In genomic region chr2L:20416754-20417563, dm6 we compare ENCODE assay signal across 1 fruit fly cellular context.
A peak's percentile ranks its signal among the peaks of the same experiment; 100 is the strongest.
TF ChIP-seq lines count a peak whose summit lies in the region.

Gene CG10949, minus strand, starts transcription at chr2L:20416918.
Gene Arpc2, plus strand, starts transcription at chr2L:20417057.

TF ChIP-seq in whole organism, embryonic, 481 proteins besides CTCF, POLR2A, EP300 and RAD21 (continued from another document and continues in another):
- TF ChIP-seq tap (tag; optimal IDR thresholded peaks at IDR 0.05; lab: Kevin White, UChicago) = peak; percentile 60
- TF ChIP-seq croc (GFP tag; conservative IDR thresholded peaks at IDR 0.05; lab: Robert Waterston, UW) = 0 out of 3 replicates have a peak, but pooled peaks have one; percentile 17
- TF ChIP-seq CG3163 (GFP tag; optimal IDR thresholded peaks at IDR 0.05; lab: Kevin White, UChicago) = no peak
- TF ChIP-seq CG31388 (GFP tag; optimal IDR thresholded peaks at IDR 0.05; lab: Kevin White, UChicago) = no peak
- no peak for TF ChIP-seq hkb (optimal IDR thresholded peaks at IDR 0.05; lab: Kevin White, UChicago)
- no peak for TF ChIP-seq hkb (GFP tag; IDR thresholded peaks at IDR 0.05; lab: Robert Waterston, UW)
- TF ChIP-seq psq (GFP tag; optimal IDR thresholded peaks at IDR 0.05; lab: Kevin White, UChicago) = no peak
- no peak for TF ChIP-seq grn (GFP tag; optimal IDR thresholded peaks at IDR 0.05; lab: Kevin White, UChicago)
- no peak for TF ChIP-seq dmrt99B (tag; optimal IDR thresholded peaks at IDR 0.05; lab: Kevin White, UChicago)
- no peak for TF ChIP-seq pum (GFP tag; optimal IDR thresholded peaks at IDR 0.05; lab: Kevin White, UChicago)
- peak; percentile 78 for TF ChIP-seq BEAF-32 (GFP tag; optimal IDR thresholded peaks at IDR 0.05; lab: Kevin White, UChicago)
- peak; percentile 38 for TF ChIP-seq Max (GFP tag; optimal IDR thresholded peaks at IDR 0.05; lab: Kevin White, UChicago)
- TF ChIP-seq odd (GFP tag; optimal IDR thresholded peaks at IDR 0.05; lab: Kevin White, UChicago) = peak; percentile 8
- peak; percentile 30 for TF ChIP-seq CG1832 (GFP tag; optimal IDR thresholded peaks at IDR 0.05; lab: Kevin White, UChicago)
- TF ChIP-seq Taf1 (GFP tag; IDR thresholded peaks at IDR 0.05; lab: Robert Waterston, UW) = peak; percentile 25; the same call in 1 of the 2 replicates
- no peak for TF ChIP-seq dimm (GFP tag; IDR thresholded peaks at IDR 0.05; lab: Robert Waterston, UW)
- TF ChIP-seq CG10462 (GFP tag; optimal IDR thresholded peaks at IDR 0.05; lab: Kevin White, UChicago) = peak; percentile 17
- no peak for TF ChIP-seq so (GFP tag; IDR thresholded peaks at IDR 0.05; lab: Robert Waterston, UW)
- peak; percentile 53 for TF ChIP-seq sug (tag; optimal IDR thresholded peaks at IDR 0.05; lab: Kevin White, UChicago)
- TF ChIP-seq CG11398 (GFP tag; optimal IDR thresholded peaks at IDR 0.05; lab: Kevin White, UChicago) = no peak
- TF ChIP-seq B-H1 (GFP tag; IDR thresholded peaks at IDR 0.05; lab: Robert Waterston, UW) = peak; percentile 41; the same call in 1 of the 3 replicates
- TF ChIP-seq Myb (GFP tag; optimal IDR thresholded peaks at IDR 0.05; lab: Kevin White, UChicago) = no peak
- TF ChIP-seq tll (GFP tag; optimal IDR thresholded peaks at IDR 0.05; lab: Kevin White, UChicago) = no peak
- TF ChIP-seq CG8478 (optimal IDR thresholded peaks at IDR 0.05; lab: Kevin White, UChicago) = no peak
- TF ChIP-seq bsh (GFP tag; optimal IDR thresholded peaks at IDR 0.05; lab: Kevin White, UChicago) = peak in 1 of 2 experiments; percentile 54
- no peak for TF ChIP-seq CG4820 (GFP tag; optimal IDR thresholded peaks at IDR 0.05; lab: Kevin White, UChicago)
- TF ChIP-seq CG6175 (GFP tag; IDR thresholded peaks at IDR 0.05; lab: Robert Waterston, UW) = no peak
- no peak for TF ChIP-seq luna (GFP tag; optimal IDR thresholded peaks at IDR 0.05; lab: Kevin White, UChicago)
- TF ChIP-seq schlank (tag; optimal IDR thresholded peaks at IDR 0.05; lab: Kevin White, UChicago) = no peak
- TF ChIP-seq CG11504 (tag; optimal IDR thresholded peaks at IDR 0.05; lab: Kevin White, UChicago) = no peak
- TF ChIP-seq CG6791 (GFP tag; IDR thresholded peaks at IDR 0.05; lab: Robert Waterston, UW; ENCODE audit: partially characterized antibody) = peak; percentile 60; the same call in 2 of the 3 replicates
- TF ChIP-seq CG14860 (GFP tag; IDR thresholded peaks at IDR 0.05; lab: Robert Waterston, UW; ENCODE audit: partially characterized antibody) = peak; percentile 61
- no peak for TF ChIP-seq bowl (GFP tag; IDR thresholded peaks at IDR 0.05; lab: Robert Waterston, UW)
- peak; percentile 60 for TF ChIP-seq Hmr (GFP tag; optimal IDR thresholded peaks at IDR 0.05; lab: Kevin White, UChicago)
- TF ChIP-seq CG2889 (GFP tag; IDR thresholded peaks at IDR 0.05; lab: Robert Waterston, UW) = 0 out of 3 replicates have a peak, but pooled peaks have one; percentile 17
- TF ChIP-seq CG33213 (GFP tag; optimal IDR thresholded peaks at IDR 0.05; lab: Kevin White, UChicago) = no peak
- TF ChIP-seq CG5245 (GFP tag; optimal IDR thresholded peaks at IDR 0.05; lab: Kevin White, UChicago) = no peak
- TF ChIP-seq CG13123 (GFP tag; optimal IDR thresholded peaks at IDR 0.05; lab: Kevin White, UChicago) = no peak
- peak; percentile 63 for TF ChIP-seq CG9932 (GFP tag; IDR thresholded peaks at IDR 0.05; lab: Robert Waterston, UW)
- peak; percentile 41; the same call in 1 of the 3 replicates for TF ChIP-seq Opbp (GFP tag; IDR thresholded peaks at IDR 0.05; lab: Robert Waterston, UW; ENCODE audit: partially characterized antibody)
- no peak for TF ChIP-seq p53 (GFP tag; optimal IDR thresholded peaks at IDR 0.05; lab: Kevin White, UChicago)
- TF ChIP-seq vfl (GFP tag; optimal IDR thresholded peaks at IDR 0.05; lab: Kevin White, UChicago) = peak; percentile 28
- TF ChIP-seq klu (GFP tag; IDR thresholded peaks at IDR 0.05; lab: Robert Waterston, UW) = no peak
- no peak for TF ChIP-seq CG12744 (GFP tag; optimal IDR thresholded peaks at IDR 0.05; lab: Kevin White, UChicago)
- no peak for TF ChIP-seq ken (GFP tag; IDR thresholded peaks at IDR 0.05; lab: Robert Waterston, UW)
- no peak for TF ChIP-seq Vsx1 (GFP tag; optimal IDR thresholded peaks at IDR 0.05; lab: Kevin White, UChicago)
- peak; percentile 57 for TF ChIP-seq PHDP (tag; optimal IDR thresholded peaks at IDR 0.05; lab: Kevin White, UChicago)
- no peak for TF ChIP-seq HmgD (GFP tag; optimal IDR thresholded peaks at IDR 0.05; lab: Kevin White, UChicago)
- no peak for TF ChIP-seq CG15479 (GFP tag; optimal IDR thresholded peaks at IDR 0.05; lab: Kevin White, UChicago)
- no peak for TF ChIP-seq ac (GFP tag; optimal IDR thresholded peaks at IDR 0.05; lab: Kevin White, UChicago)
- TF ChIP-seq pros (GFP tag; optimal IDR thresholded peaks at IDR 0.05; lab: Kevin White, UChicago) = peak; percentile 58
- TF ChIP-seq usp (GFP tag; optimal IDR thresholded peaks at IDR 0.05; lab: Kevin White, UChicago) = no peak
- no peak for TF ChIP-seq Spps (tag; optimal IDR thresholded peaks at IDR 0.05; lab: Kevin White, UChicago)
- peak; percentile 64; the same call in 2 of the 3 replicates for TF ChIP-seq knrl (GFP tag; IDR thresholded peaks at IDR 0.05; lab: Robert Waterston, UW; ENCODE audit: partially characterized antibody)
- no peak for TF ChIP-seq CG30431 (GFP tag; optimal IDR thresholded peaks at IDR 0.05; lab: Kevin White, UChicago)
- peak; percentile 49 for TF ChIP-seq CG7556 (GFP tag; optimal IDR thresholded peaks at IDR 0.05; lab: Kevin White, UChicago)
- no peak for TF ChIP-seq emc (GFP tag; optimal IDR thresholded peaks at IDR 0.05; lab: Kevin White, UChicago)
- no peak for TF ChIP-seq sob (GFP tag; IDR thresholded peaks at IDR 0.05; lab: Robert Waterston, UW)
- no peak for TF ChIP-seq cad (GFP tag; optimal IDR thresholded peaks at IDR 0.05; lab: Kevin White, UChicago)
- no peak for TF ChIP-seq oc (tag; optimal IDR thresholded peaks at IDR 0.05; lab: Kevin White, UChicago)
- TF ChIP-seq Usf (GFP tag; optimal IDR thresholded peaks at IDR 0.05; lab: Kevin White, UChicago) = no peak
- no peak for TF ChIP-seq sim (GFP tag; IDR thresholded peaks at IDR 0.05; lab: Robert Waterston, UW)
- no peak for TF ChIP-seq pfk (GFP tag; optimal IDR thresholded peaks at IDR 0.05; lab: Kevin White, UChicago)
- TF ChIP-seq fru (optimal IDR thresholded peaks at IDR 0.05; lab: Kevin White, UChicago) = no peak
- peak; percentile 95 for TF ChIP-seq CG17385 (GFP tag; optimal IDR thresholded peaks at IDR 0.05; lab: Kevin White, UChicago)
- TF ChIP-seq tgo (GFP tag; IDR thresholded peaks at IDR 0.05; lab: Robert Waterston, UW) = no peak
- TF ChIP-seq CG8281 (tag; optimal IDR thresholded peaks at IDR 0.05; lab: Kevin White, UChicago) = peak; percentile 52
- TF ChIP-seq HLH3B (GFP tag; IDR thresholded peaks at IDR 0.05; lab: Robert Waterston, UW) = peak; percentile 25; the same call in 1 of the 2 replicates
- peak; percentile 73 for TF ChIP-seq CG17829 (tag; optimal IDR thresholded peaks at IDR 0.05; lab: Kevin White, UChicago)
- TF ChIP-seq ewg (GFP tag; optimal IDR thresholded peaks at IDR 0.05; lab: Kevin White, UChicago) = no peak
- no peak for TF ChIP-seq exex (tag; optimal IDR thresholded peaks at IDR 0.05; lab: Kevin White, UChicago)
- TF ChIP-seq CG6765 (GFP tag; optimal IDR thresholded peaks at IDR 0.05; lab: Kevin White, UChicago) = peak; percentile 12
- TF ChIP-seq ash1 (GFP tag; optimal IDR thresholded peaks at IDR 0.05; lab: Kevin White, UChicago) = no peak
- peak; percentile 68 to 83 for TF ChIP-seq Trl (optimal IDR thresholded peaks at IDR 0.05; lab: Kevin White, UChicago)
- TF ChIP-seq Trl (GFP tag; optimal IDR thresholded peaks at IDR 0.05; lab: Kevin White, UChicago) = no peak
- no peak for TF ChIP-seq mld (GFP tag; IDR thresholded peaks at IDR 0.05; lab: Robert Waterston, UW; ENCODE audit: partially characterized antibody)
- TF ChIP-seq CG12155 (GFP tag; optimal IDR thresholded peaks at IDR 0.05; lab: Kevin White, UChicago) = peak; percentile 59
- no peak for TF ChIP-seq CG1603 (tag; optimal IDR thresholded peaks at IDR 0.05; lab: Kevin White, UChicago)
- no peak for TF ChIP-seq CG4707 (GFP tag; optimal IDR thresholded peaks at IDR 0.05; lab: Kevin White, UChicago)
- TF ChIP-seq Drgx (GFP tag; IDR thresholded peaks at IDR 0.05; lab: Robert Waterston, UW) = no peak
- TF ChIP-seq GATAe (GFP tag; conservative IDR thresholded peaks at IDR 0.05; lab: Robert Waterston, UW) = no peak
- no peak for TF ChIP-seq Lpt (GFP tag; optimal IDR thresholded peaks at IDR 0.05; lab: Kevin White, UChicago)
- TF ChIP-seq chif (GFP tag; optimal IDR thresholded peaks at IDR 0.05; lab: Kevin White, UChicago) = no peak
- TF ChIP-seq vnd (GFP tag; IDR thresholded peaks at IDR 0.05; lab: Robert Waterston, UW; ENCODE audit: partially characterized antibody) = peak; percentile 61
- TF ChIP-seq Camta (GFP tag; optimal IDR thresholded peaks at IDR 0.05; lab: Kevin White, UChicago) = no peak
- TF ChIP-seq Doc3 (GFP tag; IDR thresholded peaks at IDR 0.05; lab: Robert Waterston, UW; ENCODE audit: partially characterized antibody) = peak; percentile 39; the same call in 1 of the 3 replicates
- no peak for TF ChIP-seq CG2875 (GFP tag; optimal IDR thresholded peaks at IDR 0.05; lab: Kevin White, UChicago)
- no peak for TF ChIP-seq dysf (GFP tag; IDR thresholded peaks at IDR 0.05; lab: Robert Waterston, UW)
- no peak; the same call in none of the 2 replicates for TF ChIP-seq CG31441 (GFP tag; IDR thresholded peaks at IDR 0.05; lab: Robert Waterston, UW)
- no peak for TF ChIP-seq CG43689 (GFP tag; IDR thresholded peaks at IDR 0.05; lab: Robert Waterston, UW)
- peak; percentile 39 for TF ChIP-seq CG16815 (GFP tag; optimal IDR thresholded peaks at IDR 0.05; lab: Kevin White, UChicago)
- no peak for TF ChIP-seq jumu (GFP tag; optimal IDR thresholded peaks at IDR 0.05; lab: Kevin White, UChicago)
- TF ChIP-seq Gsc (GFP tag; IDR thresholded peaks at IDR 0.05; lab: Robert Waterston, UW) = no peak
- TF ChIP-seq CkIIα-i1 (GFP tag; IDR thresholded peaks at IDR 0.05; lab: Robert Waterston, UW) = no peak
- TF ChIP-seq tio (GFP tag; optimal IDR thresholded peaks at IDR 0.05; lab: Kevin White, UChicago) = peak; percentile 42
- TF ChIP-seq amos (GFP tag; IDR thresholded peaks at IDR 0.05; lab: Robert Waterston, UW; ENCODE audit: partially characterized antibody) = peak; percentile 73
- peak; percentile 77 for TF ChIP-seq CG31224 (GFP tag; IDR thresholded peaks at IDR 0.05; lab: Robert Waterston, UW)
- no peak for TF ChIP-seq scrt (GFP tag; optimal IDR thresholded peaks at IDR 0.05; lab: Kevin White, UChicago)
- TF ChIP-seq gce (GFP tag; IDR thresholded peaks at IDR 0.05; lab: Robert Waterston, UW) = no peak
- TF ChIP-seq bab2 (GFP tag; optimal IDR thresholded peaks at IDR 0.05; lab: Kevin White, UChicago) = no peak
- no peak for TF ChIP-seq caup (GFP tag; optimal IDR thresholded peaks at IDR 0.05; lab: Kevin White, UChicago; ENCODE audit: severe bottlenecking)
- TF ChIP-seq CG18476 (GFP tag; optimal IDR thresholded peaks at IDR 0.05; lab: Kevin White, UChicago) = no peak
- peak; percentile 33 for TF ChIP-seq CG10209 (GFP tag; optimal IDR thresholded peaks at IDR 0.05; lab: Kevin White, UChicago)
- no peak for TF ChIP-seq danr (GFP tag; IDR thresholded peaks at IDR 0.05; lab: Robert Waterston, UW)
- TF ChIP-seq slbo (GFP tag; IDR thresholded peaks at IDR 0.05; lab: Robert Waterston, UW) = no peak; the same call in none of the 2 replicates
- peak; percentile 66 for TF ChIP-seq CG18262 (tag; optimal IDR thresholded peaks at IDR 0.05; lab: Kevin White, UChicago)
- TF ChIP-seq CG4328 (GFP tag; optimal IDR thresholded peaks at IDR 0.05; lab: Kevin White, UChicago) = peak; percentile 54
- TF ChIP-seq org-1 (GFP tag; optimal IDR thresholded peaks at IDR 0.05; lab: Kevin White, UChicago) = no peak
- TF ChIP-seq pnt (GFP tag; optimal IDR thresholded peaks at IDR 0.05; lab: Kevin White, UChicago) = no peak
- no peak for TF ChIP-seq CG14965 (GFP tag; optimal IDR thresholded peaks at IDR 0.05; lab: Kevin White, UChicago; ENCODE audit: borderline replicate concordance)
- no peak for TF ChIP-seq D19B (GFP tag; optimal IDR thresholded peaks at IDR 0.05; lab: Kevin White, UChicago)
- TF ChIP-seq lola (GFP tag; optimal IDR thresholded peaks at IDR 0.05; lab: Kevin White, UChicago) = peak in 1 of 3 experiments; percentile 59
- TF ChIP-seq CG1233 (GFP tag; optimal IDR thresholded peaks at IDR 0.05; lab: Kevin White, UChicago) = no peak
- TF ChIP-seq NFAT (GFP tag; IDR thresholded peaks at IDR 0.05; lab: Robert Waterston, UW) = peak; percentile 53; the same call in 1 of the 2 replicates
- no peak for TF ChIP-seq crc (GFP tag; optimal IDR thresholded peaks at IDR 0.05; lab: Kevin White, UChicago)
- no peak for TF ChIP-seq ems (GFP tag; optimal IDR thresholded peaks at IDR 0.05; lab: Kevin White, UChicago)
- TF ChIP-seq lilli (GFP tag; optimal IDR thresholded peaks at IDR 0.05; lab: Kevin White, UChicago) = peak; percentile 64
- TF ChIP-seq MTF-1 (GFP tag; optimal IDR thresholded peaks at IDR 0.05; lab: Kevin White, UChicago; ENCODE audit: borderline replicate concordance) = no peak
- peak; percentile 65 for TF ChIP-seq CG2116 (GFP tag; optimal IDR thresholded peaks at IDR 0.05; lab: Kevin White, UChicago)
- TF ChIP-seq CG11695 (GFP tag; IDR thresholded peaks at IDR 0.05; lab: Robert Waterston, UW) = 0 out of 3 replicates have a peak, but pooled peaks have one; percentile 20
- TF ChIP-seq hth (optimal IDR thresholded peaks at IDR 0.05; lab: Kevin White, UChicago) = no peak
- TF ChIP-seq ato (GFP tag; IDR thresholded peaks at IDR 0.05; lab: Robert Waterston, UW; ENCODE audit: partially characterized antibody) = peak; percentile 47
- TF ChIP-seq CG17359 (tag; optimal IDR thresholded peaks at IDR 0.05; lab: Kevin White, UChicago) = peak; percentile 58
- TF ChIP-seq Lim3 (GFP tag; IDR thresholded peaks at IDR 0.05; lab: Robert Waterston, UW) = no peak
- no peak for TF ChIP-seq pho (GFP tag; optimal IDR thresholded peaks at IDR 0.05; lab: Kevin White, UChicago)
- no peak for TF ChIP-seq CG6813 (GFP tag; optimal IDR thresholded peaks at IDR 0.05; lab: Kevin White, UChicago)
- no peak for TF ChIP-seq cwo (GFP tag; optimal IDR thresholded peaks at IDR 0.05; lab: Kevin White, UChicago)
- TF ChIP-seq Blimp-1 (GFP tag; optimal IDR thresholded peaks at IDR 0.05; lab: Kevin White, UChicago) = peak; percentile 32
- no peak for TF ChIP-seq Oaz (GFP tag; IDR thresholded peaks at IDR 0.05; lab: Robert Waterston, UW)
- no peak for TF ChIP-seq CG9437 (GFP tag; optimal IDR thresholded peaks at IDR 0.05; lab: Kevin White, UChicago)
- TF ChIP-seq CG12299 (tag; optimal IDR thresholded peaks at IDR 0.05; lab: Kevin White, UChicago) = no peak
- no peak for TF ChIP-seq tx (GFP tag; optimal IDR thresholded peaks at IDR 0.05; lab: Kevin White, UChicago)
- no peak for TF ChIP-seq Optix (GFP tag; IDR thresholded peaks at IDR 0.05; lab: Robert Waterston, UW)
